Worm (Caenorhabditis elegans): ENCODE results near the gene F07H5.10.

The F07H5.10 gene

ce11 chrII:8787376-8787775 lies 21.0 kb downstream of the F07H5.10 start (continued):
- peak in 1 of 2 experiments; percentile 100 for TF ChIP-seq unc-62 (GFP tag; optimal IDR thresholded peaks at IDR 0.05 in 1 of 2)
- no peak for TF ChIP-seq unc-62 (tag; optimal IDR thresholded peaks at IDR 0.05)
- TF ChIP-seq mdt-29 (GFP tag; IDR thresholded peaks at IDR 0.05): peak; percentile 92
- no peak for TF ChIP-seq ZK337.2 (GFP tag; IDR thresholded peaks at IDR 0.05)
- TF ChIP-seq egl-43 (GFP tag; IDR thresholded peaks at IDR 0.05): peak; percentile 81; the same call in 1 of the 2 replicates
- TF ChIP-seq aha-1 (tag): peak; percentile 99
- TF ChIP-seq nhr-42 (GFP tag; IDR thresholded peaks at IDR 0.05): peak; percentile 80; the same call in 1 of the 2 replicates
- TF ChIP-seq T26A8.4 (GFP tag; IDR thresholded peaks at IDR 0.05): peak; percentile 91
- no peak for TF ChIP-seq lim-7 (GFP tag; IDR thresholded peaks at IDR 0.05)
- peak; percentile 90 for TF ChIP-seq ama-1 (optimal IDR thresholded peaks at IDR 0.05)
- TF ChIP-seq jun-1 (tag; optimal IDR thresholded peaks at IDR 0.05): peak; percentile 90
- peak; percentile 94 for TF ChIP-seq hlh-11 (tag; optimal IDR thresholded peaks at IDR 0.05)
- peak; percentile 60; the same call in 1 of the 2 replicates for TF ChIP-seq lin-38 (GFP tag; IDR thresholded peaks at IDR 0.05)
- TF ChIP-seq ceh-82 (tag; optimal IDR thresholded peaks at IDR 0.05): no peak
- TF ChIP-seq cey-2 (tag; optimal IDR thresholded peaks at IDR 0.05; ENCODE audit: borderline replicate concordance, insufficient read depth): peak; percentile 52
- no peak for TF ChIP-seq Y48G9A.11 (GFP tag; IDR thresholded peaks at IDR 0.05)
- TF ChIP-seq nhr-11 (tag; optimal IDR thresholded peaks at IDR 0.05): peak; percentile 97
- TF ChIP-seq ceh-32 (tag; optimal IDR thresholded peaks at IDR 0.05; ENCODE audit: poor library complexity): no peak
- TF ChIP-seq spr-3 (GFP tag; optimal IDR thresholded peaks at IDR 0.05): no peak
- TF ChIP-seq mdl-1 (tag; optimal IDR thresholded peaks at IDR 0.05): peak in 1 of 2 experiments; percentile 83
- TF ChIP-seq tra-1 (GFP tag; IDR thresholded peaks at IDR 0.05): peak; percentile 88
- TF ChIP-seq ztf-11 (tag; optimal IDR thresholded peaks at IDR 0.05): no peak
- peak; percentile 88 for TF ChIP-seq mes-2 (tag; optimal IDR thresholded peaks at IDR 0.05; ENCODE audit: poor library complexity, severe bottlenecking)
- no peak for TF ChIP-seq Y105C5A.15 (GFP tag; IDR thresholded peaks at IDR 0.05)
- TF ChIP-seq vab-7 (GFP tag; IDR thresholded peaks at IDR 0.05): peak; percentile 61
- TF ChIP-seq pqm-1 (tag; optimal IDR thresholded peaks at IDR 0.05): peak; percentile 22
- no peak for TF ChIP-seq gei-8 (GFP tag; optimal IDR thresholded peaks at IDR 0.05)
- TF ChIP-seq egl-27 (tag; optimal IDR thresholded peaks at IDR 0.05): no peak
- TF ChIP-seq mxl-3 (GFP tag; optimal IDR thresholded peaks at IDR 0.05): peak; percentile 73
- peak; percentile 88 for TF ChIP-seq mep-1 (tag; optimal IDR thresholded peaks at IDR 0.05)
- no peak for TF ChIP-seq F49E8.2 (tag; optimal IDR thresholded peaks at IDR 0.05; ENCODE audit: borderline replicate concordance)
- TF ChIP-seq nhr-237 (tag; optimal IDR thresholded peaks at IDR 0.05): no peak
- peak; percentile 66; the same call in 1 of the 2 replicates for TF ChIP-seq arid-1 (GFP tag; conservative IDR thresholded peaks at IDR 0.05)
- peak in 1 of 2 experiments; percentile 83 for TF ChIP-seq hif-1 (tag; optimal IDR thresholded peaks at IDR 0.05)
- peak; percentile 35; the same call in 1 of the 2 replicates for TF ChIP-seq nhr-41 (GFP tag; IDR thresholded peaks at IDR 0.05)
- TF ChIP-seq php-3 (GFP tag; IDR thresholded peaks at IDR 0.05): peak; percentile 81
- no peak for TF ChIP-seq lir-3 (tag; optimal IDR thresholded peaks at IDR 0.05)
- no peak for TF ChIP-seq daf-8 (GFP tag; IDR thresholded peaks at IDR 0.05)
- peak; percentile 59 for TF ChIP-seq lin-13 (GFP tag; optimal IDR thresholded peaks at IDR 0.05)
- TF ChIP-seq rbr-2 (tag; optimal IDR thresholded peaks at IDR 0.05): peak; percentile 93
- peak; percentile 67 for TF ChIP-seq fkh-10 (GFP tag; optimal IDR thresholded peaks at IDR 0.05)
- TF ChIP-seq madf-9 (GFP tag; conservative IDR thresholded peaks at IDR 0.05): peak; percentile 50; the same call in 1 of the 2 replicates
- TF ChIP-seq attf-4 (tag; optimal IDR thresholded peaks at IDR 0.05): no peak
- no peak; the same call in 1 of the 2 replicates for TF ChIP-seq saeg-2 (GFP tag; IDR thresholded peaks at IDR 0.05)
- TF ChIP-seq dpl-1 (GFP tag; optimal IDR thresholded peaks at IDR 0.05): peak; percentile 78
- peak; percentile 51; the same call in 1 of the 2 replicates for TF ChIP-seq lin-29 (GFP tag; IDR thresholded peaks at IDR 0.05)
- TF ChIP-seq F26F4.8 (GFP tag; conservative IDR thresholded peaks at IDR 0.05): no peak
- peak; percentile 59 for TF ChIP-seq zip-2 (tag; optimal IDR thresholded peaks at IDR 0.05)
- no peak for TF ChIP-seq nhr-111 (GFP tag; optimal IDR thresholded peaks at IDR 0.05)
- TF ChIP-seq pha-4 (GFP tag; IDR thresholded peaks at IDR 0.05): peak; percentile 62
- peak; percentile 95 for TF ChIP-seq pha-4 (tag; optimal IDR thresholded peaks at IDR 0.05)
